Worm (Caenorhabditis elegans) whole organism, L3 larva: ENCODE data around the gene C42D4.3.

Experiments used
- R02D3.7 ChIP-seq: fragments of 150-350 bp; optimal IDR thresholded peaks from 2 replicates; lab custom pipeline; 2014; ENCODE audit warnings: missing biosample characterization, missing genetic modification characterization
- ZK546.5 ChIP-seq: sonication (generic microtip); optimal IDR thresholded peaks from 2 replicates; lab custom pipeline; 2017; ENCODE audit warnings: missing biosample characterization, missing genetic modification characterization
- ama-1 ChIP-seq: fragments of 150-350 bp; optimal IDR thresholded peaks from 2 replicates; lab custom pipeline; 2018
- ceh-28 ChIP-seq: fragments of 150-350 bp; optimal IDR thresholded peaks from 2 replicates; lab custom pipeline; 2014; ENCODE audit warnings: missing biosample characterization, missing genetic modification reagents, missing genetic modification characterization
- ceh-82 ChIP-seq: fragments of 150-350 bp; optimal IDR thresholded peaks from 2 replicates; lab custom pipeline; 2014; ENCODE audit warnings: missing biosample characterization, missing genetic modification characterization
- ceh-9 ChIP-seq: sonication (generic microtip); optimal IDR thresholded peaks from 2 replicates; lab custom pipeline; 2018; ENCODE audit warnings: missing biosample characterization, missing genetic modification characterization
- elt-2 ChIP-seq: sonication (generic microtip); optimal IDR thresholded peaks from 2 replicates; lab custom pipeline; 2016; ENCODE audit warnings: missing genetic modification reagents, mild to moderate bottlenecking, missing genetic modification characterization, missing compliant biosample characterization
- elt-3 ChIP-seq, 3 experiments: fragments of 150-350 bp in 1 of 3; sonication (generic microtip) in 2 of 3; optimal IDR thresholded peaks; 2 replicates in 2 of 3; 4 replicates in 1 of 3; lab custom pipeline; 2014 to 2017; ENCODE audit warnings: missing biosample characterization in 3 of 3, missing genetic modification characterization in 3 of 3
- eor-1 ChIP-seq, 2 experiments: fragments of 150-350 bp; optimal IDR thresholded peaks; 2 replicates each; lab custom pipeline; 2014 to 2018; ENCODE audit warnings: missing biosample characterization in 2 of 2, missing genetic modification characterization in 2 of 2
- fkh-10 ChIP-seq: sonication (generic microtip); optimal IDR thresholded peaks from 2 replicates; lab custom pipeline; 2017; ENCODE audit warnings: missing biosample characterization, missing genetic modification reagents, missing genetic modification characterization
- fkh-2 ChIP-seq: fragments of 150-350 bp; optimal IDR thresholded peaks from 2 replicates; lab custom pipeline; 2014; ENCODE audit warnings: missing biosample characterization, missing genetic modification reagents, missing genetic modification characterization
- fos-1 ChIP-seq: fragments of 150-350 bp; optimal IDR thresholded peaks from 2 replicates; lab custom pipeline; 2014; ENCODE audit warnings: missing biosample characterization, missing genetic modification characterization
- jun-1 ChIP-seq: fragments of 150-350 bp; optimal IDR thresholded peaks from 2 replicates; lab custom pipeline; 2014; ENCODE audit warnings: missing biosample characterization, missing genetic modification reagents, missing genetic modification characterization
- lin-15B ChIP-seq: fragments of 150-350 bp; optimal IDR thresholded peaks from 2 replicates; lab custom pipeline; 2014; ENCODE audit warnings: missing biosample characterization, missing genetic modification characterization
- lin-39 ChIP-seq: fragments of 150-350 bp; optimal IDR thresholded peaks from 2 replicates; lab custom pipeline; 2018; ENCODE audit warnings: missing biosample characterization, missing genetic modification reagents, missing genetic modification characterization
- lsy-12 ChIP-seq: sonication (generic microtip); optimal IDR thresholded peaks from 2 replicates; lab custom pipeline; 2016; ENCODE audit warnings: mild to moderate bottlenecking, missing genetic modification characterization, missing compliant biosample characterization
- mdl-1 ChIP-seq: fragments of 150-350 bp; optimal IDR thresholded peaks from 2 replicates; lab custom pipeline; 2014; ENCODE audit warnings: missing biosample characterization, missing genetic modification characterization
- nfya-1 ChIP-seq: sonication (generic microtip); optimal IDR thresholded peaks from 2 replicates; lab custom pipeline; 2017; ENCODE audit warnings: missing genetic modification characterization, mild to moderate bottlenecking, missing compliant biosample characterization, antibody characterized with exemption, moderate library complexity; ENCODE audit not compliant: insufficient read depth
- nhr-12 ChIP-seq: fragments of 150-350 bp; optimal IDR thresholded peaks from 2 replicates; lab custom pipeline; 2014; ENCODE audit warnings: missing biosample characterization, missing genetic modification characterization
- nhr-23 ChIP-seq: fragments of 150-350 bp; optimal IDR thresholded peaks from 2 replicates; lab custom pipeline; 2014; ENCODE audit warnings: missing biosample characterization, missing genetic modification reagents, missing genetic modification characterization
- nhr-25 ChIP-seq: sonication (generic microtip); optimal IDR thresholded peaks from 2 replicates; lab custom pipeline; 2017; ENCODE audit warnings: missing biosample characterization, missing genetic modification characterization
- nhr-28 ChIP-seq: fragments of 150-350 bp; optimal IDR thresholded peaks from 2 replicates; lab custom pipeline; 2014; ENCODE audit warnings: missing biosample characterization, missing genetic modification characterization
- nhr-43 ChIP-seq: sonication (generic microtip); optimal IDR thresholded peaks from 2 replicates; lab custom pipeline; 2016; ENCODE audit warnings: mild to moderate bottlenecking, missing genetic modification characterization, missing compliant biosample characterization; ENCODE audit not compliant: poor library complexity, severe bottlenecking
- nhr-67 ChIP-seq: fragments of 150-350 bp; optimal IDR thresholded peaks from 2 replicates; lab custom pipeline; 2014; ENCODE audit warnings: missing biosample characterization, missing genetic modification characterization
- nhr-76 ChIP-seq: fragments of 150-350 bp; sonication (generic microtip); optimal IDR thresholded peaks from 5 replicates; lab custom pipeline; 2014; ENCODE audit warnings: missing biosample characterization, missing genetic modification characterization
- nhr-77 ChIP-seq: fragments of 150-350 bp; optimal IDR thresholded peaks from 2 replicates; lab custom pipeline; 2014; ENCODE audit warnings: missing biosample characterization, missing genetic modification characterization
- pqm-1 ChIP-seq: fragments of 150-350 bp; optimal IDR thresholded peaks from 2 replicates; lab custom pipeline; 2017; ENCODE audit warnings: missing biosample characterization, missing genetic modification characterization, inconsistent platforms
- snpc-4 ChIP-seq: fragments of 150-350 bp; optimal IDR thresholded peaks from 2 replicates; lab custom pipeline; 2014; ENCODE audit warnings: missing biosample characterization, missing genetic modification characterization
- tbx-2 ChIP-seq: sonication (generic microtip); optimal IDR thresholded peaks from 2 replicates; lab custom pipeline; 2016; ENCODE audit warnings: mild to moderate bottlenecking, missing genetic modification characterization, missing compliant biosample characterization
- unc-39 ChIP-seq: sonication (generic microtip); optimal IDR thresholded peaks from 4 replicates; lab custom pipeline; 2017; ENCODE audit warnings: missing biosample characterization, missing genetic modification characterization
- zag-1 ChIP-seq: fragments of 150-350 bp; optimal IDR thresholded peaks from 2 replicates; lab custom pipeline; 2014; ENCODE audit warnings: missing biosample characterization, missing genetic modification characterization
- ztf-11 ChIP-seq: fragments of 150-350 bp; optimal IDR thresholded peaks from 2 replicates; lab custom pipeline; 2014; ENCODE audit warnings: missing biosample characterization, missing genetic modification characterization
- ztf-4 ChIP-seq: fragments of 150-350 bp; optimal IDR thresholded peaks from 2 replicates; lab custom pipeline; 2014; ENCODE audit warnings: missing biosample characterization, missing genetic modification characterization

Gene C42D4.3

DNA sequence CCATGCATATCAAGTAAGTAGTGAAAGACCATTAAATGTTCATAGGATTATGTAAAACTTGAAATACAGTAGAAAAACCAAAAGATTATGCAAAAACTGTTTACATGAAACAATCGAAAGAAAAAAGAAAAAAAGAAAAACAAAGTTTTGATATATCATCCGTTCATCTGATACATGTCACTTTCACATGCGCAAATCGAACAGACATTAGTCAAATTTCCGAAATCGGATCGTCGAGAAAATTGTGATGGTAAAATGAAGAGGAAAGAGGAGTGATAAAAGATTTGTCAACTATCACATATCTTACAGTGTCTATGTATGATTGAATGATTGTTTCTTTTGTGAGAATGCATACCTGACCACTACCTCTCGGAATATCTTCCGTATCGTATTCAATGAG, 29.9 kb downstream of the C42D4.3 start:
- no peak for TF ChIP-seq fkh-2
- TF ChIP-seq elt-2 (tag; lab: Kevin White, UChicago): no peak
- no peak for TF ChIP-seq fkh-10 (GFP tag; lab: Kevin White, UChicago)
- no peak for TF ChIP-seq ama-1 (lab: Kevin White, UChicago)
- no peak for TF ChIP-seq ztf-11
- TF ChIP-seq nhr-25 (tag; lab: Kevin White, UChicago): no peak
- no peak for TF ChIP-seq elt-3 (tag; optimal IDR thresholded peaks at IDR 0.05; lab: Kevin White, UChicago)
- no peak for TF ChIP-seq lin-15B
- TF ChIP-seq ceh-28 (tag; lab: Kevin White, UChicago): no peak
- TF ChIP-seq ceh-82: no peak
- no peak for TF ChIP-seq R02D3.7 (tag; lab: Kevin White, UChicago)
- TF ChIP-seq zag-1: no peak

DNA sequence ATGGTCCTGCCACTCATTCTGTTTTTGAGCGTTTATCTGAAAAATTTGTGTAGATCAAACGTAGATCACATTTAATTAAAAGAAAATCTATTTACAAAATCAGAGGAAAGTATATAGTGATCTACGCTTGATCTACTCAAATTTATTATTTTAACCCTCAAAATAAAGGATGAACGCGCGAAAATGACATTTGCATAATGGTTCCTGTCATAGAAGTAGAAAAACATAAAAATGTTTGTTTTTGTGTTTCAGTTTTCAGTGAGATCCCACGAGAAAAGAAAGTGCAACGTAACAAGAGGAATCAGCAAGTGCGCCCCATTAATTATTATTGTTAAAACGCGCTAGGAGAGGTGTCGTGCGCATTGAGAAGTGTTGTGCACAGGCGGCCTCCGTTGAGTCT, 32.3 kb downstream of the C42D4.3 start:
- TF ChIP-seq lin-39 (tag; lab: Kevin White, UChicago) (no peak), zag-1 (no peak), ztf-11 (no peak), nhr-77 (tag; lab: Kevin White, UChicago) (no peak), nhr-23 (tag; lab: Kevin White, UChicago) (no peak), nfya-1 (tag; lab: Kevin White, UChicago) (no peak)

DNA sequence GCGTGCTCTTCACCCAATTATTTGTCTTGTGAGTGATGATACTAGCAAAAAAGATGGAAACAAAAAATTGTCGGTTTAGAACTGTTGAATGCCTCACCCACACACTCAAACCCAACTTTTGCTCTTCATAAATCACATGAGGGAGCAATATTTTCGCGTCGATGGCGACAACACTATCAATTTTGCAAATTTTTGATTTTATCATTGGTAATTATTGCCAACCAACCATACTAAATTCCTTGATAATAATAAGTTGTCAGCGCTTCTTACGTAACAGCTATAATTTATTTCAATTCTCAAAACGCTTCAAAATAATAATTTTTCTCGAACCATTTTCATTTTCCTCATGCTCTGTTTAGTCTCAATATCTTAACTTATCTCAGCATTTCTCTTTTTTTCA, 33.7 kb downstream of the C42D4.3 start:
- no peak for TF ChIP-seq unc-39 (tag; lab: Kevin White, UChicago)
- no peak for TF ChIP-seq ZK546.5 (tag; lab: Kevin White, UChicago)
- peak; percentile 62 for TF ChIP-seq elt-2 (tag; lab: Kevin White, UChicago)
- TF ChIP-seq elt-3 (tag; optimal IDR thresholded peaks at IDR 0.05; lab: Kevin White, UChicago): no peak
- TF ChIP-seq nhr-12 (tag; lab: Kevin White, UChicago): no peak
- TF ChIP-seq nhr-67 (tag; lab: Kevin White, UChicago): no peak
- peak; percentile 27 for TF ChIP-seq pqm-1
- no peak for TF ChIP-seq nhr-28 (tag; lab: Kevin White, UChicago)
- TF ChIP-seq nhr-77 (tag; lab: Kevin White, UChicago): no peak
- no peak for TF ChIP-seq eor-1 (tag; optimal IDR thresholded peaks at IDR 0.05; lab: Kevin White, UChicago)
- TF ChIP-seq fos-1: no peak
- TF ChIP-seq lin-39 (tag; lab: Kevin White, UChicago): no peak
- TF ChIP-seq mdl-1: no peak
- no peak for TF ChIP-seq ztf-11
- no peak for TF ChIP-seq ama-1 (lab: Kevin White, UChicago)

DNA sequence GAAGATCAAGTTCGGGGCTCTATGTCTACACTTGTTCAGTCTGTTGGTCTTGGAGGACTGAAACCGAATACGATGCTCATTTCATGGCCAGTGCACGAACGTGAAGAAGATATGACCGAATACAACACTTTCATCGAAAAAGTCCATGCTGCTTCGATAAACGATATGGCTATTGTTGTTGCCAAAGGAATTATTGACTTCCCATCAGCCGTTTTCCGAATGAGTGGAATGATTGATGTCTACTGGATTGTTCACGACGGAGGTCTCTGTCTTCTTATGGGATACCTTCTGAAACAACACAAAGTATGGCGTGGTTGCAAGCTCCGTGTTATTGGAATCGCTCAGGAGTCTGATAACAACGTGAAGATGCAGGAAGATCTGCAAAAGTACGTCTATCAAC, 37.2 kb downstream of the C42D4.3 start:
- TF ChIP-seq fkh-2 (no peak), nhr-67 (tag; lab: Kevin White, UChicago) (no peak), ceh-9 (tag; lab: Kevin White, UChicago) (no peak), nfya-1 (tag; lab: Kevin White, UChicago) (no peak), nhr-43 (no peak), lsy-12 (tag; lab: Kevin White, UChicago) (no peak)

DNA sequence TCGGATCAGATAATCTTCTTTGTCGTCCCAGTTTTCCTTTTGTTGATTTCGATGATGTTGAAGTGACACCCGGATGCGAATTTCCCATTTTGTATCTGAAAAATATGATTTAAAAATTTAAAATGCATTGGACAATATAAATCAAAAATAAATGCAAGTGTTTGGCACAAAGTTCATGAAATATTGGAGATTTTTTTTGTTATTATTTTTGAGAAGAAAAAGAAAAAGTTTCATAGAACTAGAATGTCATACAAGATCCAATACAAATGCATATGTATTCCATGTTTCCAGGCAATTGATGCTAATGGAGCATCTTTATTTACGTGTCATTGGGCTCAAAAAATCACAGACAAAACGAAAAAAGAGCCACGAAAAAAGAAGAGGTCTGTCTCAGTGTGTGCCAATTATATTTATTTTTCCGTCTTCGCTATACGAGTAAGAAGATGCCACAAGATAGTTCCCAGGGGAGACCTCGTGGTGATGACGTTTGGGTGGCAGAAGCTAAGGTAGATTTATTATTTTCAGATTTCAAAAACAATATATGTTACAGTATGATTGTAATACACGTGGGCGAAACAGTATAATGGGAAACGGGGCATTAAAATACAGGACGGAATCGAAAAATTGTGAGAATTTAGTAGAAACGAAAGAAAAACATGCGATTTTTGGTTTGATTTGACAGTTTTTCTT, 40.5 kb downstream of the C42D4.3 start, which contains the start of the genes glb-23 and R13A1.1:
glb-23 (minus strand) TSS at position 101 of the 690 bp plus-strand sequence.
R13A1.1 (plus strand) TSS at position 640 of the 690 bp plus-strand sequence.
- TF ChIP-seq jun-1 (tag; lab: Kevin White, UChicago) (no peak), tbx-2 (tag; lab: Kevin White, UChicago) (no peak), eor-1 (tag; optimal IDR thresholded peaks at IDR 0.05; lab: Kevin White, UChicago) (no peak), zag-1 (no peak), ceh-82 (no peak), nhr-76 (no peak), nhr-25 (tag; lab: Kevin White, UChicago) (no peak), nhr-23 (tag; lab: Kevin White, UChicago) (no peak)

DNA sequence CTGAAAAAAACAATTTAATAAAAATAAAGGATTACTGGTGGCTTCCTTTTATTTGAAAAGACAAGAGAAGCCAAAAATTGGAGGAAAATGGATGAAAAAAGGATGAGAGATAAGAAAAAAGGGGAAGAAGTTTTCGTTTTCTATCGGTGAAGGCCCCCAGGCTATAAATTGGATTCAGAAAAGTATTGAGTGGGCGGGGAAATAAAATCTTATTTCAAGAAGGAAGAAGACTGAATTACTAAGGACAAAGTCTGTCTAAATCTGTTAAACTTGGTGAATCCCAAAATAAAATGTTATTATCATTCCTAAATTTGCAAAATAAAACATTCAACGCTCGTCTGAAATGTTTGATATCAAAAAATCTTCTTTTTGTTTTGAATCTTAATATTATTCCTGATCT, 43.0 kb downstream of the C42D4.3 start:
- peak; percentile 18 for TF ChIP-seq fkh-10 (GFP tag; lab: Kevin White, UChicago)
- no peak for TF ChIP-seq snpc-4 (tag; lab: Kevin White, UChicago)
- TF ChIP-seq nfya-1 (tag; lab: Kevin White, UChicago): no peak
- TF ChIP-seq ztf-4 (tag; lab: Kevin White, UChicago): no peak
- TF ChIP-seq lsy-12 (tag; lab: Kevin White, UChicago): no peak
- TF ChIP-seq, all 47 proteins: peak for 1
